Worm (Caenorhabditis elegans): ENCODE results near the gene F37B4.15.

DNA sequence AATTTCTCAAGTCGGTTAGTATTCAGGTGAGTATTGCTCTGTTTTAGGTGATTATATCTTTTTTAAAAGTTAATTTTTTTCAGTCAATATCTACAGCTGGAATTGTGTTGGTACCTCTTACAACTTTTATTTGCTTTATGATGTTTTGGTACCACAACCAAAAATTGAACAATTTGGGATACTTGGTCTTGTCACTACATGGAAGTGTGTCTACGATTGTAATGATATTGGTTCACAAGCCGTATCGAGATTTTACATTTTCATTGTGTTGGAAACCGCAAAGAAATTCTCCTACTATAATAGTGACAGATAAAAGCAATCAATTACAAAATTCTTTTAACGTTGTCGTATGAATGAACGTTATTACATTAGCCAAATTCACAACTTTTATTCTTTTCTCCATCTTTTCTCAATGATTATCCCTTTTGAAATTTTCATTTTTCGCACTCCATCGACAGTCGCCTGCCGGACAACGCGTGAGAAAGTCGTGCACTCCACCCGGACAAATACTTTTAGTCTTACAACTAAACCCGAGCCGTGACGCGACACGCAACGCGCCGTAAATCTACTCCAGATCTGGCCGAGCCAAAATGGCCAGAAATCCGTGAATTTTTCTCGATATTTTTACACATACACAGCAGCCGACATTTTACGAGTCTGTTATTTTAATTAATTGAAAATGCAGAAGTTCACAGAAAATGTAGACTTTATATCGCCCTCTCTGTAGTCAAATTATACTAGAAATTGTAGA is 20.1 kb upstream of the F37B4.15 start:
- TF ChIP-seq nhr-42 (GFP tag; IDR thresholded peaks at IDR 0.05) (no peak), lin-39 (tag; optimal IDR thresholded peaks at IDR 0.05) (no peak), mdl-1 (tag; optimal IDR thresholded peaks at IDR 0.05) (no peak), aly-2 (tag; optimal IDR thresholded peaks at IDR 0.05) (no peak)
